Worm (Caenorhabditis elegans) whole organism, L1 larva: ENCODE results near the gene F19F10.3.

Source experiments
- C04F5.9 ChIP-seq: sonication (generic microtip); optimal IDR thresholded peaks from 2 replicates; lab custom pipeline; 2016; ENCODE audit warnings: missing genetic modification characterization, missing compliant biosample characterization
- C34B4.2 ChIP-seq: sonication (generic microtip); optimal IDR thresholded peaks from 2 replicates; lab custom pipeline; 2017; ENCODE audit warnings: mild to moderate bottlenecking, missing genetic modification characterization, missing compliant biosample characterization
- F16B12.6 ChIP-seq: fragments of 150-350 bp; optimal IDR thresholded peaks from 2 replicates; lab custom pipeline; 2014; ENCODE audit warnings: missing biosample characterization, missing genetic modification characterization
- Y116A8C.19 ChIP-seq: sonication (generic microtip); optimal IDR thresholded peaks from 2 replicates; lab custom pipeline; 2016; ENCODE audit warnings: missing compliant biosample characterization, missing genetic modification characterization, borderline replicate concordance
- aha-1 ChIP-seq: fragments of 150-350 bp; optimal IDR thresholded peaks from 2 replicates; lab custom pipeline; 2014; ENCODE audit warnings: missing biosample characterization, missing genetic modification characterization
- alr-1 ChIP-seq: fragments of 200-800 bp; sonication (Bioruptor generic); optimal IDR thresholded peaks from 2 replicates; lab custom pipeline; 2018; ENCODE audit warnings: borderline replicate concordance, mild to moderate bottlenecking, missing genetic modification characterization, missing compliant biosample characterization
- ama-1 ChIP-seq: fragments of 150-350 bp; optimal IDR thresholded peaks from 2 replicates; lab custom pipeline; 2014
- blmp-1 ChIP-seq: fragments of 150-350 bp; optimal IDR thresholded peaks from 2 replicates; lab custom pipeline; 2014; ENCODE audit warnings: missing biosample characterization, missing genetic modification characterization
- ceh-90 ChIP-seq: sonication (generic microtip); optimal IDR thresholded peaks from 2 replicates; lab custom pipeline; 2016; ENCODE audit warnings: missing genetic modification characterization, missing compliant biosample characterization
- dpl-1 ChIP-seq, 3 experiments: fragments of 150-350 bp in 2 of 3; sonication (generic microtip) in 1 of 3; optimal IDR thresholded peaks; 2 replicates each; lab custom pipeline; 2014 to 2017; ENCODE audit warnings: missing biosample characterization in 3 of 3, missing genetic modification characterization in 3 of 3, missing genetic modification reagents in 3 of 3
- dsc-1 ChIP-seq: sonication (generic microtip); optimal IDR thresholded peaks from 2 replicates; lab custom pipeline; 2016; ENCODE audit warnings: mild to moderate bottlenecking, missing genetic modification characterization, missing compliant biosample characterization
- egl-13 ChIP-seq: sonication (generic microtip); optimal IDR thresholded peaks from 2 replicates; lab custom pipeline; 2016; ENCODE audit warnings: missing genotype, missing genetic modification reagents, missing genetic modification characterization, missing compliant biosample characterization
- egl-27 ChIP-seq, 2 experiments: fragments of 150-350 bp in 1 of 2; sonication (generic microtip); optimal IDR thresholded peaks; 3 replicates each; lab custom pipeline; 2017 to 2018; ENCODE audit warnings: missing biosample characterization in 2 of 2, missing genetic modification characterization in 2 of 2, missing genetic modification reagents in 2 of 2
- elt-2 ChIP-seq: sonication (generic microtip); optimal IDR thresholded peaks from 2 replicates; lab custom pipeline; 2016; ENCODE audit warnings: missing genetic modification characterization, mild to moderate bottlenecking, inconsistent platforms, missing compliant biosample characterization, missing genetic modification reagents
- elt-3 ChIP-seq, 6 experiments: fragments of 150-350 bp in 1 of 6; sonication (generic microtip); optimal IDR thresholded peaks; 2 replicates each; lab custom pipeline; 2017 to 2018; ENCODE audit warnings: missing biosample characterization in 6 of 6, missing genetic modification characterization in 6 of 6, inconsistent platforms in 1 of 6
- ets-5 ChIP-seq: fragments of 200-800 bp; sonication (Bioruptor generic); IDR thresholded peaks from 2 replicates; pipeline ENCODE4 v1.3.6; 2022; ENCODE audit warnings: missing genetic modification characterization, missing compliant biosample characterization
- fkh-10 ChIP-seq: sonication (generic microtip); optimal IDR thresholded peaks from 2 replicates; lab custom pipeline; 2017; ENCODE audit warnings: missing biosample characterization, missing genetic modification reagents, missing genetic modification characterization
- fkh-4 ChIP-seq: sonication (generic microtip); optimal IDR thresholded peaks from 2 replicates; lab custom pipeline; 2016; ENCODE audit warnings: missing compliant biosample characterization, missing genetic modification characterization, borderline replicate concordance
- hlh-4 ChIP-seq: sonication (generic microtip); optimal IDR thresholded peaks from 2 replicates; lab custom pipeline; 2016; ENCODE audit warnings: mild to moderate bottlenecking, missing genetic modification characterization, missing compliant biosample characterization
- hpl-2 ChIP-seq: fragments of 150-350 bp; optimal IDR thresholded peaks from 2 replicates; lab custom pipeline; 2014; ENCODE audit warnings: missing biosample characterization, missing genetic modification reagents, missing genetic modification characterization
- isw-1 ChIP-seq: fragments of 200-800 bp; sonication (Bioruptor generic); IDR thresholded peaks from 2 replicates; pipeline ENCODE4 v1.3.6; 2022; ENCODE audit warnings: missing genetic modification characterization, missing compliant biosample characterization
- jun-1 ChIP-seq: fragments of 150-350 bp; optimal IDR thresholded peaks from 2 replicates; lab custom pipeline; 2014; ENCODE audit warnings: missing biosample characterization, missing genetic modification reagents, missing genetic modification characterization
- lin-13 ChIP-seq: fragments of 150-350 bp; optimal IDR thresholded peaks from 2 replicates; lab custom pipeline; 2014; ENCODE audit warnings: missing biosample characterization, missing genetic modification reagents, missing genetic modification characterization
- lin-14 ChIP-seq: fragments of 200-800 bp; sonication (Bioruptor generic); optimal IDR thresholded peaks from 2 replicates; lab custom pipeline; 2018; ENCODE audit warnings: mild to moderate bottlenecking, missing genetic modification characterization, moderate library complexity, missing compliant biosample characterization
- lin-35 ChIP-seq, 2 experiments: fragments of 150-350 bp; optimal IDR thresholded peaks; 2 replicates each; lab custom pipeline; 2014; ENCODE audit warnings: missing biosample characterization in 2 of 2, missing genetic modification characterization in 2 of 2, missing genetic modification reagents in 2 of 2
- lin-39 ChIP-seq: fragments of 150-350 bp; optimal IDR thresholded peaks from 2 replicates; lab custom pipeline; 2014; ENCODE audit warnings: missing biosample characterization, missing genetic modification reagents, missing genetic modification characterization
- lir-3 ChIP-seq: sonication (generic microtip); optimal IDR thresholded peaks from 2 replicates; lab custom pipeline; 2016; ENCODE audit warnings: mild to moderate bottlenecking, missing genetic modification characterization, moderate library complexity, missing compliant biosample characterization; ENCODE audit not compliant: poor library complexity
- lsy-2 ChIP-seq, 2 experiments: fragments of 150-350 bp; optimal IDR thresholded peaks; 2 replicates each; lab custom pipeline; 2014; ENCODE audit warnings: missing biosample characterization in 2 of 2, missing genetic modification characterization in 2 of 2
- mab-9 ChIP-seq: fragments of 200-800 bp; sonication (Bioruptor generic); IDR thresholded peaks from 2 replicates; pipeline ENCODE4 v1.3.6; 2022; ENCODE audit warnings: missing genetic modification reagents, missing genetic modification characterization, missing compliant biosample characterization
- mep-1 ChIP-seq: fragments of 150-350 bp; optimal IDR thresholded peaks from 2 replicates; lab custom pipeline; 2014; ENCODE audit warnings: missing biosample characterization, missing genetic modification characterization
- nhr-12 ChIP-seq: sonication (generic microtip); optimal IDR thresholded peaks from 2 replicates; lab custom pipeline; 2017; ENCODE audit warnings: missing biosample characterization, missing genetic modification characterization
- nhr-19 ChIP-seq: fragments of 200-800 bp; sonication (Bioruptor generic); conservative IDR thresholded peaks from 2 replicates; pipeline ENCODE4 v1.3.6; 2022; ENCODE audit warnings: missing genetic modification characterization, missing compliant biosample characterization
- nhr-20 ChIP-seq: sonication (generic microtip); optimal IDR thresholded peaks from 2 replicates; lab custom pipeline; 2016; ENCODE audit warnings: mild to moderate bottlenecking, missing genetic modification characterization, missing compliant biosample characterization
- nhr-28 ChIP-seq: fragments of 150-350 bp; optimal IDR thresholded peaks from 2 replicates; lab custom pipeline; 2014; ENCODE audit warnings: missing biosample characterization, missing genetic modification characterization
- nhr-47 ChIP-seq: sonication (generic microtip); optimal IDR thresholded peaks from 2 replicates; lab custom pipeline; 2016; ENCODE audit warnings: mild to moderate bottlenecking, missing genetic modification characterization, moderate library complexity, missing compliant biosample characterization
- nhr-76 ChIP-seq: sonication (generic microtip); optimal IDR thresholded peaks from 2 replicates; lab custom pipeline; 2017; ENCODE audit warnings: missing biosample characterization, missing genetic modification characterization
- pag-3 ChIP-seq: sonication (generic microtip); optimal IDR thresholded peaks from 2 replicates; lab custom pipeline; 2017; ENCODE audit warnings: missing genetic modification characterization, mild to moderate bottlenecking, missing compliant biosample characterization, antibody characterized with exemption, borderline replicate concordance; ENCODE audit not compliant: insufficient read depth
- pax-3 ChIP-seq: fragments of 200-800 bp; sonication (Bioruptor generic); optimal IDR thresholded peaks from 2 replicates; lab custom pipeline; 2018; ENCODE audit warnings: mild to moderate bottlenecking, missing genetic modification characterization, moderate library complexity, missing compliant biosample characterization
- rnt-1 ChIP-seq: sonication (generic microtip); optimal IDR thresholded peaks from 2 replicates; lab custom pipeline; 2016; ENCODE audit warnings: mild to moderate bottlenecking, missing genetic modification characterization, moderate library complexity, missing compliant biosample characterization
- snpc-4 ChIP-seq: fragments of 150-350 bp; optimal IDR thresholded peaks from 2 replicates; lab custom pipeline; 2014; ENCODE audit warnings: missing biosample characterization, missing genetic modification characterization
- sptf-1 ChIP-seq: fragments of 150-350 bp; optimal IDR thresholded peaks from 2 replicates; lab custom pipeline; 2014; ENCODE audit warnings: missing biosample characterization, missing genetic modification characterization
- sup-37 ChIP-seq: fragments of 200-800 bp; sonication (Bioruptor generic); optimal IDR thresholded peaks from 2 replicates; lab custom pipeline; 2018; ENCODE audit warnings: mild to moderate bottlenecking, missing genetic modification characterization, missing compliant biosample characterization
- swsn-7 ChIP-seq: sonication (generic microtip); optimal IDR thresholded peaks from 2 replicates; lab custom pipeline; 2016; ENCODE audit warnings: missing genetic modification characterization, missing compliant biosample characterization
- tbx-2 ChIP-seq: sonication (generic microtip); optimal IDR thresholded peaks from 2 replicates; lab custom pipeline; 2016; ENCODE audit warnings: missing genetic modification characterization, missing compliant biosample characterization
- tlp-1 ChIP-seq: fragments of 150-350 bp; optimal IDR thresholded peaks from 2 replicates; lab custom pipeline; 2014; ENCODE audit warnings: missing biosample characterization, missing genetic modification characterization
- unc-130 ChIP-seq: fragments of 150-350 bp; optimal IDR thresholded peaks from 2 replicates; lab custom pipeline; 2017; ENCODE audit warnings: missing biosample characterization, missing genetic modification characterization, inconsistent platforms
- unc-62 ChIP-seq: fragments of 150-350 bp; optimal IDR thresholded peaks from 2 replicates; lab custom pipeline; 2014; ENCODE audit warnings: missing biosample characterization, missing genetic modification reagents, missing genetic modification characterization
- unc-86 ChIP-seq: sonication (generic microtip); optimal IDR thresholded peaks from 2 replicates; lab custom pipeline; 2016; ENCODE audit warnings: missing genetic modification characterization, missing compliant biosample characterization
- unc-98 ChIP-seq: fragments of 200-800 bp; sonication (Bioruptor generic); IDR thresholded peaks from 2 replicates; pipeline ENCODE4 v1.3.6; 2022; ENCODE audit warnings: missing genetic modification characterization, missing compliant biosample characterization
- vab-15 ChIP-seq: sonication (generic microtip); optimal IDR thresholded peaks from 2 replicates; lab custom pipeline; 2017; ENCODE audit warnings: missing genotype, mild to moderate bottlenecking, missing genetic modification characterization, missing compliant biosample characterization
- zag-1 ChIP-seq: fragments of 150-350 bp; optimal IDR thresholded peaks from 2 replicates; lab custom pipeline; 2014; ENCODE audit warnings: missing biosample characterization, missing genetic modification characterization
- zip-4 ChIP-seq: fragments of 200-800 bp; sonication (Bioruptor generic); optimal IDR thresholded peaks from 2 replicates; lab custom pipeline; 2018; ENCODE audit warnings: mild to moderate bottlenecking, missing genetic modification characterization, moderate library complexity, missing compliant biosample characterization
- ztf-4 ChIP-seq: fragments of 150-350 bp; optimal IDR thresholded peaks from 2 replicates; lab custom pipeline; 2014; ENCODE audit warnings: missing biosample characterization, missing genetic modification characterization

Gene F19F10.3

ce11 chrV:7587637-7588036 lies 35.7 kb downstream of the F19F10.3 start, which contains the start of the genes F19F10.11 and C50E3.5 (continued):
- peak; percentile 70 for TF ChIP-seq swsn-7 (tag; lab: Kevin White, UChicago)
- no peak for TF ChIP-seq egl-13 (tag; lab: Kevin White, UChicago)
- TF ChIP-seq fkh-10 (GFP tag; lab: Kevin White, UChicago) = no peak
- no peak for TF ChIP-seq F16B12.6 (tag; lab: Kevin White, UChicago)
- no peak for TF ChIP-seq ets-5 (GFP tag; lab: Robert Waterston, UW)
- TF ChIP-seq unc-130 (tag; lab: Kevin White, UChicago) = no peak
- no peak for TF ChIP-seq tlp-1
- no peak for TF ChIP-seq zip-4 (GFP tag; lab: Kevin White, UChicago)
- TF ChIP-seq elt-3 (tag; optimal IDR thresholded peaks at IDR 0.05; lab: Kevin White, UChicago) = peak in 1 of 6 experiments; percentile 57
- no peak for TF ChIP-seq ama-1 (lab: Kevin White, UChicago)
- peak; percentile 71 to 74 for TF ChIP-seq lsy-2 (tag; optimal IDR thresholded peaks at IDR 0.05; lab: Kevin White, UChicago)
- TF ChIP-seq rnt-1 (tag; lab: Kevin White, UChicago) = peak; percentile 57
- TF ChIP-seq mab-9 (GFP tag; lab: Robert Waterston, UW) = no peak
- TF ChIP-seq egl-27 (tag; optimal IDR thresholded peaks at IDR 0.05; lab: Kevin White, UChicago) = no peak
- TF ChIP-seq lin-39 = no peak
- no peak for TF ChIP-seq lir-3 (tag; lab: Kevin White, UChicago)
- no peak for TF ChIP-seq ztf-4 (tag; lab: Kevin White, UChicago)
- TF ChIP-seq pax-3 = no peak
- TF ChIP-seq Y116A8C.19 (tag; lab: Kevin White, UChicago) = no peak
- no peak for TF ChIP-seq unc-62
- peak; percentile 22 for TF ChIP-seq pag-3 (tag; lab: Kevin White, UChicago)
- TF ChIP-seq isw-1 (GFP tag; lab: Robert Waterston, UW) = peak; percentile 26
- no peak for TF ChIP-seq aha-1 (tag; lab: Kevin White, UChicago)
- peak; percentile 70 for TF ChIP-seq tbx-2 (tag; lab: Kevin White, UChicago)
- TF ChIP-seq alr-1 (tag; lab: Kevin White, UChicago) = no peak
- peak; percentile 64 for TF ChIP-seq unc-86
- TF ChIP-seq nhr-20 (tag; lab: Kevin White, UChicago) = peak; percentile 69
- peak; percentile 27 to 64 for TF ChIP-seq lin-35 (GFP tag; optimal IDR thresholded peaks at IDR 0.05; lab: Kevin White, UChicago)
- TF ChIP-seq elt-2 = no peak
- no peak for TF ChIP-seq unc-98 (GFP tag; lab: Robert Waterston, UW)
- no peak for TF ChIP-seq hpl-2 (GFP tag; lab: Kevin White, UChicago)
- TF ChIP-seq vab-15 = no peak
- TF ChIP-seq ceh-90 (tag; lab: Kevin White, UChicago) = no peak
- TF ChIP-seq fkh-4 (tag; lab: Kevin White, UChicago) = no peak
- TF ChIP-seq sup-37 (GFP tag; lab: Kevin White, UChicago) = no peak
- peak; percentile 56 for TF ChIP-seq blmp-1 (tag; lab: Kevin White, UChicago)
- TF ChIP-seq C34B4.2 (tag; lab: Kevin White, UChicago) = no peak
- TF ChIP-seq jun-1 (tag; lab: Kevin White, UChicago) = no peak
- TF ChIP-seq lin-14 (GFP tag; lab: Kevin White, UChicago) = peak; percentile 79
- no peak for TF ChIP-seq sptf-1 (tag; lab: Kevin White, UChicago)
- peak; percentile 62 for TF ChIP-seq dsc-1 (tag; lab: Kevin White, UChicago)
- no peak for TF ChIP-seq nhr-28 (tag; lab: Kevin White, UChicago)
- TF ChIP-seq snpc-4 (tag; lab: Kevin White, UChicago) = peak; percentile 68
- no peak for TF ChIP-seq nhr-76
- TF ChIP-seq lin-13 (GFP tag; lab: Kevin White, UChicago) = peak; percentile 53
- TF ChIP-seq C04F5.9 (tag; lab: Kevin White, UChicago) = no peak
- TF ChIP-seq zag-1 = no peak
- no peak for TF ChIP-seq hlh-4 (tag; lab: Kevin White, UChicago)
- TF ChIP-seq nhr-19 (GFP tag; lab: Robert Waterston, UW) = peak; percentile 66
- peak; percentile 82 for TF ChIP-seq mep-1 (tag; lab: Kevin White, UChicago)
- TF ChIP-seq nhr-12 (tag; lab: Kevin White, UChicago) = no peak
- TF ChIP-seq nhr-47 (tag; lab: Kevin White, UChicago) = peak; percentile 73
- peak; percentile 48 to 72 (median 66) for TF ChIP-seq dpl-1 (GFP tag; optimal IDR thresholded peaks at IDR 0.05; lab: Kevin White, UChicago)
